Fruit fly (Drosophila melanogaster): ENCODE data around the gene Pss.

- TF ChIP-seq psq (optimal IDR thresholded peaks at IDR 0.05) (peak; percentile 55), usp (GFP tag; optimal IDR thresholded peaks at IDR 0.05) (no peak), CG8478 (optimal IDR thresholded peaks at IDR 0.05) (no peak), Dll (optimal IDR thresholded peaks at IDR 0.05) (no peak), pan (optimal IDR thresholded peaks at IDR 0.05) (no peak), EcR (GFP tag; optimal IDR thresholded peaks at IDR 0.05) (peak in 1 of 2 experiments; percentile 8)
These were observed 7.8 kb downstream of the Pss start for dm6 chr3L:20517897-20518804.

All from whole organism.